Worm (Caenorhabditis elegans) whole organism, L4 larva: ENCODE measurements around the gene F35E8.6.

Experiments
- F10B5.3 ChIP-seq: sonication (generic microtip); optimal IDR thresholded peaks from 2 replicates; lab custom pipeline; 2016; ENCODE audit warnings: mild to moderate bottlenecking, missing genetic modification characterization, missing compliant biosample characterization
- F37D6.2 ChIP-seq: sonication (generic microtip); optimal IDR thresholded peaks from 2 replicates; lab custom pipeline; 2016; ENCODE audit warnings: mild to moderate bottlenecking, missing genetic modification characterization, missing compliant biosample characterization
- R02D3.7 ChIP-seq: fragments of 150-350 bp; sonication (generic microtip); optimal IDR thresholded peaks from 3 replicates; lab custom pipeline; 2014; ENCODE audit warnings: missing biosample characterization, missing genetic modification characterization
- T20F7.1 ChIP-seq: fragments of 200-800 bp; sonication (Bioruptor generic); optimal IDR thresholded peaks from 2 replicates; lab custom pipeline; 2018; ENCODE audit warnings: mild to moderate bottlenecking, missing genetic modification characterization, missing compliant biosample characterization
- Y48G9A.11 ChIP-seq: fragments of 200-800 bp; sonication (Bioruptor generic); IDR thresholded peaks from 2 replicates; pipeline ENCODE4 v1.3.6; 2022; ENCODE audit warnings: missing genetic modification reagents, missing genetic modification characterization, missing compliant biosample characterization
- Y5F2A.4 ChIP-seq: fragments of 200-800 bp; sonication (Bioruptor generic); optimal IDR thresholded peaks from 2 replicates; lab custom pipeline; 2018; ENCODE audit warnings: mild to moderate bottlenecking, missing genetic modification characterization, missing compliant biosample characterization
- ZK337.2 ChIP-seq: fragments of 200-800 bp; sonication (Bioruptor generic); IDR thresholded peaks from 2 replicates; pipeline ENCODE4 v1.3.6; 2022; ENCODE audit warnings: missing genetic modification reagents, missing genetic modification characterization, missing compliant biosample characterization
- aly-2 ChIP-seq: sonication (generic microtip); optimal IDR thresholded peaks from 2 replicates; lab custom pipeline; 2018; ENCODE audit warnings: missing biosample characterization, missing genetic modification characterization
- ama-1 ChIP-seq: fragments of 150-350 bp; optimal IDR thresholded peaks from 2 replicates; lab custom pipeline; 2014; ENCODE audit warnings: inconsistent platforms, mixed read lengths
- arid-1 ChIP-seq: fragments of 200-800 bp; sonication (Bioruptor generic); conservative IDR thresholded peaks from 2 replicates; pipeline ENCODE4 v1.3.6; 2022; ENCODE audit warnings: missing genetic modification reagents, missing genetic modification characterization, missing compliant biosample characterization
- ceh-28 ChIP-seq: fragments of 150-350 bp; optimal IDR thresholded peaks from 2 replicates; lab custom pipeline; 2014; ENCODE audit warnings: missing biosample characterization, missing genetic modification reagents, missing genetic modification characterization
- ceh-32 ChIP-seq: sonication (generic microtip); optimal IDR thresholded peaks from 2 replicates; lab custom pipeline; 2016; ENCODE audit warnings: mild to moderate bottlenecking, missing genetic modification characterization, missing compliant biosample characterization; ENCODE audit not compliant: poor library complexity
- ceh-82 ChIP-seq: sonication (generic microtip); optimal IDR thresholded peaks from 2 replicates; lab custom pipeline; 2017; ENCODE audit warnings: missing biosample characterization, missing genetic modification characterization
- cey-2 ChIP-seq: sonication (generic microtip); optimal IDR thresholded peaks from 3 replicates; lab custom pipeline; 2017; ENCODE audit warnings: missing genetic modification characterization, mild to moderate bottlenecking, missing compliant biosample characterization, antibody characterized with exemption, borderline replicate concordance; ENCODE audit not compliant: insufficient read depth
- ctbp-1 ChIP-seq: fragments of 200-800 bp; sonication (Bioruptor generic); IDR thresholded peaks from 2 replicates; pipeline ENCODE4 v1.3.6; 2022; ENCODE audit warnings: missing genetic modification reagents, missing genetic modification characterization, missing compliant biosample characterization
- daf-19 ChIP-seq: fragments of 200-800 bp; sonication (Bioruptor generic); conservative IDR thresholded peaks from 2 replicates; pipeline ENCODE4 v1.3.6; 2022; ENCODE audit warnings: missing genetic modification characterization, missing compliant biosample characterization
- dmd-6 ChIP-seq: fragments of 200-800 bp; sonication (Bioruptor generic); IDR thresholded peaks from 2 replicates; pipeline ENCODE4 v1.3.6; 2022; ENCODE audit warnings: missing genetic modification reagents, missing genetic modification characterization, missing compliant biosample characterization
- dmd-8 ChIP-seq: fragments of 200-800 bp; sonication (Bioruptor generic); IDR thresholded peaks from 2 replicates; pipeline ENCODE4 v1.3.6; 2022; ENCODE audit warnings: missing genetic modification characterization, missing compliant biosample characterization
- dpl-1 ChIP-seq: fragments of 150-350 bp; optimal IDR thresholded peaks from 2 replicates; lab custom pipeline; 2014; ENCODE audit warnings: missing biosample characterization, missing genetic modification reagents, missing genetic modification characterization
- fkh-10 ChIP-seq: fragments of 150-350 bp; optimal IDR thresholded peaks from 2 replicates; lab custom pipeline; 2014; ENCODE audit warnings: missing biosample characterization, missing genetic modification reagents, missing genetic modification characterization
- gei-8 ChIP-seq: fragments of 200-800 bp; sonication (Bioruptor generic); optimal IDR thresholded peaks from 2 replicates; lab custom pipeline; 2018; ENCODE audit warnings: mild to moderate bottlenecking, missing genetic modification characterization, missing compliant biosample characterization
- hif-1 ChIP-seq, 2 experiments: sonication (generic microtip); optimal IDR thresholded peaks; 2 replicates each; lab custom pipeline; 2016 to 2017; ENCODE audit warnings: missing compliant biosample characterization in 2 of 2, missing genetic modification characterization in 2 of 2, missing genetic modification reagents in 2 of 2, missing genotype in 2 of 2, mild to moderate bottlenecking in 1 of 2
- jun-1 ChIP-seq: fragments of 150-350 bp; optimal IDR thresholded peaks from 2 replicates; lab custom pipeline; 2014; ENCODE audit warnings: missing biosample characterization, missing genetic modification reagents, missing genetic modification characterization
- lin-13 ChIP-seq: fragments of 150-350 bp; optimal IDR thresholded peaks from 2 replicates; lab custom pipeline; 2014; ENCODE audit warnings: missing biosample characterization, missing genetic modification reagents, missing genetic modification characterization
- lin-38 ChIP-seq: fragments of 200-800 bp; sonication (Bioruptor generic); IDR thresholded peaks from 2 replicates; pipeline ENCODE4 v1.3.6; 2022; ENCODE audit warnings: missing genetic modification reagents, missing genetic modification characterization, missing compliant biosample characterization
- lin-39 ChIP-seq: fragments of 150-350 bp; optimal IDR thresholded peaks from 2 replicates; lab custom pipeline; 2014; ENCODE audit warnings: missing biosample characterization, missing genetic modification reagents, missing genetic modification characterization
- lsy-2 ChIP-seq, 2 experiments: fragments of 150-350 bp in 1 of 2; sonication (generic microtip) in 1 of 2; optimal IDR thresholded peaks; 2 replicates each; lab custom pipeline; 2014 to 2017; ENCODE audit warnings: missing biosample characterization in 2 of 2, missing genetic modification characterization in 2 of 2
- madf-5 ChIP-seq, 2 experiments: fragments of 200-800 bp; sonication (Bioruptor generic); IDR thresholded peaks; 2 replicates each; pipeline ENCODE4 v1.3.6; 2022; ENCODE audit warnings: missing compliant biosample characterization in 2 of 2, missing genetic modification characterization in 2 of 2
- mes-2 ChIP-seq: sonication (generic microtip); optimal IDR thresholded peaks from 2 replicates; lab custom pipeline; 2016; ENCODE audit warnings: missing genotype, mild to moderate bottlenecking, missing genetic modification characterization, missing compliant biosample characterization; ENCODE audit not compliant: poor library complexity, severe bottlenecking
- mxl-2 ChIP-seq: fragments of 200-800 bp; sonication (Bioruptor generic); conservative IDR thresholded peaks from 2 replicates; pipeline ENCODE4 v1.3.6; 2022; ENCODE audit warnings: missing genetic modification reagents, missing genetic modification characterization, missing compliant biosample characterization
- mxl-3 ChIP-seq: fragments of 200-800 bp; sonication (Bioruptor generic); optimal IDR thresholded peaks from 2 replicates; lab custom pipeline; 2018; ENCODE audit warnings: mild to moderate bottlenecking, missing genetic modification characterization, missing compliant biosample characterization
- nhr-10 ChIP-seq: fragments of 150-350 bp; optimal IDR thresholded peaks from 2 replicates; lab custom pipeline; 2014; ENCODE audit warnings: missing biosample characterization, missing genetic modification characterization
- nhr-11 ChIP-seq: fragments of 150-350 bp; optimal IDR thresholded peaks from 2 replicates; lab custom pipeline; 2014; ENCODE audit warnings: missing biosample characterization, missing genetic modification characterization
- nhr-237 ChIP-seq: sonication (generic microtip); optimal IDR thresholded peaks from 2 replicates; lab custom pipeline; 2017; ENCODE audit warnings: missing biosample characterization, missing genetic modification characterization
- nhr-28 ChIP-seq: fragments of 150-350 bp; optimal IDR thresholded peaks from 2 replicates; lab custom pipeline; 2014; ENCODE audit warnings: missing biosample characterization, missing genetic modification characterization
- nhr-41 ChIP-seq: fragments of 200-800 bp; sonication (Bioruptor generic); IDR thresholded peaks from 2 replicates; pipeline ENCODE4 v1.3.6; 2022; ENCODE audit warnings: missing genetic modification reagents, missing genetic modification characterization, missing compliant biosample characterization
- nhr-48 ChIP-seq: sonication (generic microtip); optimal IDR thresholded peaks from 2 replicates; lab custom pipeline; 2016; ENCODE audit warnings: mild to moderate bottlenecking, missing genetic modification characterization, missing compliant biosample characterization
- nhr-6 ChIP-seq: fragments of 150-350 bp; optimal IDR thresholded peaks from 2 replicates; lab custom pipeline; 2014; ENCODE audit warnings: missing biosample characterization, missing genetic modification characterization
- pha-4 ChIP-seq, 2 experiments: fragments of 150-350 bp in 1 of 2; fragments of 200-800 bp in 1 of 2; sonication (Bioruptor generic) in 1 of 2; IDR thresholded peaks in 1 of 2; optimal IDR thresholded peaks in 1 of 2; 2 replicates each; pipeline versions ENCODE4 v1.3.6 to Lab custom; 2014 to 2022; ENCODE audit warnings: missing genetic modification characterization in 2 of 2, missing genetic modification reagents in 2 of 2, missing biosample characterization in 1 of 2, missing compliant biosample characterization in 1 of 2
- php-3 ChIP-seq: fragments of 200-800 bp; sonication (Bioruptor generic); IDR thresholded peaks from 2 replicates; pipeline ENCODE4 v1.3.6; 2022; ENCODE audit warnings: missing genetic modification reagents, missing genetic modification characterization, missing compliant biosample characterization
- sdz-12 ChIP-seq: fragments of 200-800 bp; sonication (Bioruptor generic); optimal IDR thresholded peaks from 2 replicates; lab custom pipeline; 2018; ENCODE audit warnings: mild to moderate bottlenecking, missing genetic modification characterization, missing compliant biosample characterization
- snpc-4 ChIP-seq: fragments of 150-350 bp; optimal IDR thresholded peaks from 2 replicates; lab custom pipeline; 2014; ENCODE audit warnings: missing biosample characterization, missing genetic modification characterization
- unc-130 ChIP-seq: sonication (generic microtip); optimal IDR thresholded peaks from 2 replicates; lab custom pipeline; 2016; ENCODE audit warnings: missing genetic modification reagents, missing genetic modification characterization, missing compliant biosample characterization
- unc-39 ChIP-seq: sonication (generic microtip); optimal IDR thresholded peaks from 2 replicates; lab custom pipeline; 2017; ENCODE audit warnings: missing biosample characterization, missing genetic modification characterization
- zag-1 ChIP-seq: fragments of 150-350 bp; optimal IDR thresholded peaks from 2 replicates; lab custom pipeline; 2014; ENCODE audit warnings: missing biosample characterization, missing genetic modification characterization
- zfp-2 ChIP-seq: sonication (generic microtip); optimal IDR thresholded peaks from 2 replicates; lab custom pipeline; 2016; ENCODE audit warnings: mild to moderate bottlenecking, missing genetic modification characterization, missing compliant biosample characterization
- zfp-3 ChIP-seq: fragments of 200-800 bp; sonication (Bioruptor generic); conservative IDR thresholded peaks from 2 replicates; pipeline ENCODE4 v1.3.6; 2022; ENCODE audit warnings: missing genetic modification reagents, missing genetic modification characterization, missing compliant biosample characterization
- zip-11 ChIP-seq: fragments of 200-800 bp; sonication (Bioruptor generic); IDR thresholded peaks from 2 replicates; pipeline ENCODE4 v1.3.6; 2022; ENCODE audit warnings: missing genetic modification characterization, missing compliant biosample characterization
- zip-2 ChIP-seq: fragments of 150-350 bp; optimal IDR thresholded peaks from 2 replicates; lab custom pipeline; 2014; ENCODE audit warnings: missing biosample characterization, missing genetic modification characterization

F35E8.6 gene

DNA sequence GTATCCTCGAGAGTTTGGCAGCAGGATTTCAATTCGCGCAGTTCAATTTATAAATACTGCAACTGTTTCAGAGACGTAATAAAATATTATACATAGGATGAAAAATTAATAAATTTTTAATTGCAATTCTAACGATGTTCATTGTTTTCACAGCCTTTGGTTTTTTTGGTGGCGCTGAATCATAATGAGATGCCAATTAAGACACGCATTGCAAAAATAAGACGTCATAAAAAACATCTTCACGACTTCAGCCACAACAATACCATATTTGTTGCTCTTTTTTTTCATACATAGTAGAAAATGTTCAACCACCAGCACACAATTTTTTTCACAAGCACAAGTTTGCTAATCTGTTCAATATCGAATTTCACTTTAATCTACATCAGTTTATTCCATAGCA is 39.7 kb upstream of the F35E8.6 start, which contains the start of gene str-56:
Gene str-56, plus strand, starts transcription at position 301 of the 400 bp plus-strand sequence.
- TF ChIP-seq mxl-2 (GFP tag; lab: Robert Waterston, UW) (no peak), hif-1 (tag; optimal IDR thresholded peaks at IDR 0.05; lab: Kevin White, UChicago) (no peak), madf-5 (GFP tag; IDR thresholded peaks at IDR 0.05; lab: Robert Waterston, UW) (no peak), Y5F2A.4 (no peak), dmd-8 (GFP tag; lab: Robert Waterston, UW) (no peak), nhr-10 (no peak), snpc-4 (no peak), cey-2 (tag; lab: Kevin White, UChicago) (no peak), Y48G9A.11 (GFP tag; lab: Robert Waterston, UW) (no peak), dpl-1 (GFP tag; lab: Kevin White, UChicago) (no peak)
- TF ChIP-seq, all 104 proteins: peak for 0

DNA sequence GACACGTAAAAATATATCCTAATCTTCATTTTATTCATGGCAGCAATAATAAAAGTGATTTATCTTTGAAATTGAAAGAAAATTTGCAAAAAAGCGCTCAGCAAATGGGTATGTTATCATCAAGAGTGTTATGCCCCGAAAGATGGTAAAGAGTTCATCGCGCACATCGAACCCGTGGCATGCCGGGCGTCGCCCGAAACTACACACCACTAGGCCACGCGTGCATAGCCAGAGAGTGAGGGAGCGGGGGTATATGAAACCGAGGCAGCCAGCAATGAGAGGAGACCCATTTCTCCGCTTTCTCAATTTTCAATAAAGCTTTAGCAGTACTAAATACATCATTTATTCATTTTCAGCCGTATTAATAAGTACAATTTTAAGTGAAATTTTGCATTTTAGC is 38.2 kb upstream of the F35E8.6 start:
- TF ChIP-seq sdz-12 (GFP tag; lab: Kevin White, UChicago) (peak; percentile 97), ZK337.2 (GFP tag; lab: Robert Waterston, UW) (peak; percentile 93), nhr-11 (tag; lab: Kevin White, UChicago) (peak; percentile 54), mes-2 (tag; lab: Kevin White, UChicago) (peak; percentile 94), mxl-3 (GFP tag; lab: Kevin White, UChicago) (peak; percentile 89), zag-1 (no peak), lin-38 (peak; percentile 90), fkh-10 (GFP tag; lab: Kevin White, UChicago) (no peak), F37D6.2 (tag; lab: Kevin White, UChicago) (peak; percentile 59), nhr-6 (peak; percentile 14), madf-5 (GFP tag; IDR thresholded peaks at IDR 0.05; lab: Robert Waterston, UW) (peak; percentile 97 to 99), daf-19 (GFP tag; lab: Robert Waterston, UW) (peak; percentile 96), lin-13 (GFP tag; lab: Kevin White, UChicago) (peak; percentile 47), jun-1 (tag; lab: Kevin White, UChicago) (peak; percentile 78), nhr-41 (GFP tag; lab: Robert Waterston, UW) (peak; percentile 95), Y48G9A.11 (GFP tag; lab: Robert Waterston, UW) (peak; percentile 91), zip-2 (peak; percentile 41), ceh-82 (tag; lab: Kevin White, UChicago) (no peak), pha-4 (GFP tag; IDR thresholded peaks at IDR 0.05; lab: Robert Waterston, UW) (peak; percentile 97), pha-4 (tag; optimal IDR thresholded peaks at IDR 0.05; lab: Kevin White, UChicago) (no peak), T20F7.1 (GFP tag; lab: Kevin White, UChicago) (peak; percentile 77), nhr-28 (tag; lab: Kevin White, UChicago) (peak; percentile 52), gei-8 (GFP tag; lab: Kevin White, UChicago) (peak; percentile 97), arid-1 (peak; percentile 97), ceh-32 (tag; lab: Kevin White, UChicago) (peak; percentile 72), zfp-2 (tag; lab: Kevin White, UChicago) (peak; percentile 71), R02D3.7 (tag; lab: Kevin White, UChicago) (no peak), lin-39 (tag; lab: Kevin White, UChicago) (no peak), unc-130 (GFP tag; lab: Kevin White, UChicago) (peak; percentile 84), zip-11 (peak; percentile 85), aly-2 (peak; percentile 74), nhr-48 (tag; lab: Kevin White, UChicago) (peak; percentile 86), zfp-3 (peak; percentile 77), F10B5.3 (tag; lab: Kevin White, UChicago) (peak; percentile 79), snpc-4 (peak; percentile 10), ceh-28 (tag; lab: Kevin White, UChicago) (no peak), php-3 (GFP tag; lab: Robert Waterston, UW) (peak; percentile 91), nhr-237 (no peak), ama-1 (lab: Kevin White, UChicago) (no peak), dpl-1 (GFP tag; lab: Kevin White, UChicago) (peak; percentile 55), dmd-6 (GFP tag; lab: Robert Waterston, UW) (peak; percentile 89), unc-39 (tag; lab: Kevin White, UChicago) (no peak), ctbp-1 (peak; percentile 92), lsy-2 (tag; optimal IDR thresholded peaks at IDR 0.05; lab: Kevin White, UChicago) (peak in 1 of 2 experiments; percentile 42)
